Worm (Caenorhabditis elegans) whole organism, young adult: ENCODE results near the gene T02H6.5.

Experiments
- F33H1.4 ChIP-seq: fragments of 200-800 bp; sonication (Bioruptor generic); IDR thresholded peaks from 2 replicates; pipeline ENCODE4 v1.3.6; 2022; ENCODE audit warnings: missing genetic modification reagents, missing genetic modification characterization, missing compliant biosample characterization
- F49E8.2 ChIP-seq: sonication (generic microtip); optimal IDR thresholded peaks from 3 replicates; lab custom pipeline; 2017; ENCODE audit warnings: missing genetic modification characterization, mild to moderate bottlenecking, missing compliant biosample characterization, antibody characterized with exemption, moderate library complexity; ENCODE audit not compliant: insufficient read depth
- Y53G8AR.9 ChIP-seq: fragments of 200-800 bp; sonication (Bioruptor generic); conservative IDR thresholded peaks from 2 replicates; pipeline ENCODE4 v1.3.6; 2022; ENCODE audit warnings: missing genetic modification reagents, missing genetic modification characterization, missing compliant biosample characterization
- ZK185.1 ChIP-seq: sonication (generic microtip); optimal IDR thresholded peaks from 2 replicates; lab custom pipeline; 2016; ENCODE audit warnings: mild to moderate bottlenecking, missing genetic modification characterization, missing compliant biosample characterization; ENCODE audit not compliant: poor library complexity, severe bottlenecking
- ceh-100 ChIP-seq: fragments of 200-800 bp; sonication (Bioruptor generic); IDR thresholded peaks from 2 replicates; pipeline ENCODE4 v1.3.6; 2022; ENCODE audit warnings: missing genetic modification reagents, missing genetic modification characterization, missing compliant biosample characterization
- egl-44 ChIP-seq: fragments of 200-800 bp; sonication (Bioruptor generic); IDR thresholded peaks from 2 replicates; pipeline ENCODE4 v1.3.6; 2022; ENCODE audit warnings: missing genetic modification reagents, missing genetic modification characterization, missing compliant biosample characterization
- hmg-20 ChIP-seq: fragments of 200-800 bp; sonication (Bioruptor generic); IDR thresholded peaks from 2 replicates; pipeline ENCODE4 v1.3.6; 2022; ENCODE audit warnings: missing genetic modification reagents, missing genetic modification characterization, missing compliant biosample characterization
- tlf-1 ChIP-seq: fragments of 200-800 bp; sonication (Bioruptor generic); optimal IDR thresholded peaks from 2 replicates; lab custom pipeline; 2018; ENCODE audit warnings: mild to moderate bottlenecking, missing genetic modification characterization, missing compliant biosample characterization
- unc-62 ChIP-seq: fragments of 150-350 bp; optimal IDR thresholded peaks from 2 replicates; lab custom pipeline; 2014; ENCODE audit warnings: missing biosample characterization, missing genetic modification reagents, missing genetic modification characterization
- ztf-3 ChIP-seq: fragments of 200-800 bp; sonication (Bioruptor generic); optimal IDR thresholded peaks from 2 replicates; lab custom pipeline; 2018; ENCODE audit warnings: mild to moderate bottlenecking, missing genetic modification characterization, missing compliant biosample characterization

- TF ChIP-seq unc-62 (GFP tag; lab: Kevin White, UChicago) (no peak), hmg-20 (GFP tag; lab: Robert Waterston, UW) (no peak), egl-44 (GFP tag; lab: Robert Waterston, UW) (no peak), ceh-100 (GFP tag; lab: Robert Waterston, UW) (no peak), ZK185.1 (tag; lab: Kevin White, UChicago) (no peak), ztf-3 (GFP tag; lab: Kevin White, UChicago) (no peak), F49E8.2 (no peak), tlf-1 (no peak), Y53G8AR.9 (GFP tag; lab: Robert Waterston, UW) (no peak), F33H1.4 (GFP tag; lab: Robert Waterston, UW) (no peak)
Observed at ce11 chrII:691550-691949, 6.6 kb downstream of the T02H6.5 start, which contains the start of gene T02H6.3.
